Worm (Caenorhabditis elegans): ENCODE data around the gene Y57G11C.1131.

Y57G11C.1131 gene

DNA sequence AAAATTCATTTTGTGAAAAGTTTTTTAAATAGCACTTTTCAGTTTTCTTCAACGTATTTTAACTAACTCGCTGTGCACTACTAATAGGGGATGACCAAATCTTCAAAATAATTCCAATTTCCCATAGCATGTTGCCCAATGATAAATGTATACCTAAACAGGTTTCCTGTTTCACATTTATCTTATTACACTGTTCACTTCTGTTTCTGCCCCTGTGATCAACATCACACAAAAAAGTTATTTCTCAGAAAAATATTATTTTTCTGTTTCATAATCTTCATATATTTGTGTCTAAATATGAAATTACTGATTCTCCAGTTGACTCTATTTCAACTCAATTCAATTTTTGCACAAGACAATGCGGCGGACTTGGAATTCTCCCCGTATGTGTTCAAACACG is 17.7 kb downstream of the Y57G11C.1131 start, which contains the start of gene Y41E3.22:
Gene Y41E3.22, plus strand, starts transcription at position 243 of the 400 bp plus-strand sequence.
- TF ChIP-seq sdc-2 (tag; optimal IDR thresholded peaks at IDR 0.05) (no peak), pag-3 (tag; optimal IDR thresholded peaks at IDR 0.05; ENCODE audit: borderline replicate concordance) (no peak), ztf-16 (tag; optimal IDR thresholded peaks at IDR 0.05) (no peak), dmd-4 (tag; optimal IDR thresholded peaks at IDR 0.05; ENCODE audit: borderline replicate concordance) (no peak), pha-2 (tag; optimal IDR thresholded peaks at IDR 0.05) (no peak), unc-86 (tag; optimal IDR thresholded peaks at IDR 0.05) (no peak), tbx-2 (tag; optimal IDR thresholded peaks at IDR 0.05) (no peak), ceh-2 (tag; optimal IDR thresholded peaks at IDR 0.05) (no peak), rnt-1 (tag; optimal IDR thresholded peaks at IDR 0.05) (no peak), ceh-9 (tag; optimal IDR thresholded peaks at IDR 0.05) (no peak), unc-42 (tag; optimal IDR thresholded peaks at IDR 0.05) (no peak), ceh-6 (GFP tag; optimal IDR thresholded peaks at IDR 0.05) (no peak), ttx-3 (tag; optimal IDR thresholded peaks at IDR 0.05) (no peak)

DNA sequence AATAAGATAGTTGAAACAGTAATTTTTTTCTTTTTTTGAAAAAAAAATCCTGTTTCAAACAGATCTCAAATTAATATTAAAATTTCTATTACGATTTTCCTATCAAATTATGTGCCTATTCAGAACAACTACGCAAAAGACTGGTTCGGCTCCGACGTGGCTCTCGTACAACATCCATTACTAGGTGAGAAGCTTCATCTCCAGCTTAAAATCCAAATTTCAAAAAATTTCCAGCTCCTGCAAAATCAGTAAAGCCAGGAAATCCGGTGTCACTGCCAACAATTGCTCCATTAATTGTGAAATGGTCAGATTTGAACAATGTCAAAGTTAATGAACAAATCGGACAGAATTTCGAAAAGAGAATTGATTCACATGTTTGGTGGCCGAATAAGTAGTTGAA is 21.0 kb downstream of the Y57G11C.1131 start:
- TF ChIP-seq mec-3 (tag; optimal IDR thresholded peaks at IDR 0.05; ENCODE audit: borderline replicate concordance) (no peak), pros-1 (tag; optimal IDR thresholded peaks at IDR 0.05) (no peak), elt-4 (tag; optimal IDR thresholded peaks at IDR 0.05) (no peak), F13H6.1 (tag; optimal IDR thresholded peaks at IDR 0.05) (no peak), ahr-1 (tag; optimal IDR thresholded peaks at IDR 0.05) (no peak), zip-5 (tag; optimal IDR thresholded peaks at IDR 0.05) (no peak), nhr-11 (tag; optimal IDR thresholded peaks at IDR 0.05) (no peak), ttx-3 (tag; optimal IDR thresholded peaks at IDR 0.05) (no peak), hlh-6 (tag; optimal IDR thresholded peaks at IDR 0.05) (no peak), odd-2 (tag; optimal IDR thresholded peaks at IDR 0.05) (no peak), unc-86 (tag; optimal IDR thresholded peaks at IDR 0.05) (no peak), sdc-2 (tag; optimal IDR thresholded peaks at IDR 0.05) (no peak), tbx-2 (tag; optimal IDR thresholded peaks at IDR 0.05) (no peak), npax-4 (tag; optimal IDR thresholded peaks at IDR 0.05) (no peak), ceh-6 (GFP tag; optimal IDR thresholded peaks at IDR 0.05) (no peak), fax-1 (tag; optimal IDR thresholded peaks at IDR 0.05) (no peak), hlh-30 (tag; optimal IDR thresholded peaks at IDR 0.05; ENCODE audit: insufficient read depth) (no peak)

DNA sequence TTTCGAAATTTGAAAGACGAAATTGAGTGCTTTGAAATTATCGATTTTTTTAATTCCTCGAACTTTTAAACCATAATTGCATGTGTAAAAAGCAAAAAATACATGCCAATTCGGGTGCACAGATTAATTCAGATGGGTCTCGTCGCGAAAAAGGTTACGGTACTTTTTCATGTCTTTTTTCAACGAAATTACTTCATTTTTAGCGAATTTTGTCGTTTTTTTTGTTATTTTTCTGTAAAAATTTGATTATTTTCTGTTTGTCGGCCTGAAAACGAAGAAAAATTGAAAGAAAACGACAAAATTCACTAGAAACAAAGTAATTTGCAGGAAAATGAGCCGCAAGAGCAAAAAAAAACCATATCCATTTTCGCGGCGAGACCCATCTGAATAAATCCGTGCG is 22.1 kb downstream of the Y57G11C.1131 start:
- TF ChIP-seq unc-3 (GFP tag; conservative IDR thresholded peaks at IDR 0.05) (no peak), unc-3 (tag; optimal IDR thresholded peaks at IDR 0.05) (no peak), dmd-4 (tag; optimal IDR thresholded peaks at IDR 0.05; ENCODE audit: borderline replicate concordance) (no peak), tbx-2 (tag; optimal IDR thresholded peaks at IDR 0.05) (no peak), C08G9.2 (tag; optimal IDR thresholded peaks at IDR 0.05) (no peak), fax-1 (tag; optimal IDR thresholded peaks at IDR 0.05) (no peak), F13H6.1 (tag; optimal IDR thresholded peaks at IDR 0.05) (no peak), fkh-6 (tag; optimal IDR thresholded peaks at IDR 0.05) (no peak), lin-11 (tag; optimal IDR thresholded peaks at IDR 0.05) (no peak), unc-86 (tag; optimal IDR thresholded peaks at IDR 0.05) (no peak), nhr-232 (tag; optimal IDR thresholded peaks at IDR 0.05) (no peak), che-1 (tag; optimal IDR thresholded peaks at IDR 0.05) (no peak), ceh-34 (tag; optimal IDR thresholded peaks at IDR 0.05) (no peak), ztf-16 (tag; optimal IDR thresholded peaks at IDR 0.05) (no peak)

DNA sequence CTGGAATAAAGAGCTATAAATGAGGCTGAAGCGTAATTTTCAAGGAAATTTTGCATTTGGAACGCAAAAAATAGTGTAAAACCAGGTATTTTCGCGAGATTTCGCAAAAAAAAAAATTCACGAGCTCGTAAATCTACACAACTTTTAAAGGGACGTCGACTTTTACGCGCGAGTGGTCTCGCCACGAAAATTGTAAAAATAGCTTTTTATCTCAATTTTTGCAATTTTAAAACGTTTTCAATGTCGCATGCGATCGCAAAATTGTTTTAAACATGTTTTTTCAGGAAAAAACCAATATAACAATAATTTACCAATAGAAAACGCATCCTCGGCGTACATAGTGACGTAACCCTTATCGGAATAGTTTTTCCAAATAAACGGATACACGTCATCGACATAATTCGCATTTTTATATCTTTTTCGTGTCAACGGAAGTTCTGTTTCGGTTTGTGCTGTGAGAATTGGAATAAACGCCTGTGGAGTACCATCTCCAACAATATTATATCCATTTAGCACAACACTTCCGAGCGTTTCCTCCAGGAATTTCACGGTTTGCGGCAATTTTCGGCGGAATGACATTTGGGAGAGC is 24.0 kb downstream of the Y57G11C.1131 start:
- TF ChIP-seq ama-1 (optimal IDR thresholded peaks at IDR 0.05): peak; percentile 44
- peak; percentile 14 for TF ChIP-seq elt-2 (tag; optimal IDR thresholded peaks at IDR 0.05)
- no peak for TF ChIP-seq elt-4 (tag; optimal IDR thresholded peaks at IDR 0.05)

DNA sequence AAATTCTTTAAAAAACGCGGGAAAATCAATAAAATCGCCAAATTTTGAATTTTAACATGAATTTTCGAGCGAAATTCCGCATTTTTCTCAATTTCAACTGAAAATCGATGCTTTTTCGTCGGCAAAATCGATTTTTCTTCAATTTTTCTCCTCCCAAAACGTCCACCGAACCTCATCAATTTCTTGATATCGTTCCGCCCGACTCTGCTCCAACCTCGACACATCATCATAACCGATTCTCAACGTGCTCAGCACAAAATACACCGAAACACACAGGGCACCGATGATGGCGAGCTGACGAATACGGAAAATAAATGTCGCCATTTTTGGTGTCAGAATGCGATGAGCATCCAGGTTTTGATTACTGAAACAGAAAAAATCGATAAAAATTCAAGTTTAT is 25.8 kb downstream of the Y57G11C.1131 start, which contains the start of gene Y41E3.1:
Gene Y41E3.1, minus strand, starts transcription at position 324 of the 400 bp plus-strand sequence.
- no peak for TF ChIP-seq K09A11.1 (tag; optimal IDR thresholded peaks at IDR 0.05; ENCODE audit: insufficient read depth)

Data from whole organism, late embryonic.